Worm (Caenorhabditis elegans): ENCODE measurements around the gene glb-21.

ce11 chrIV:10761344-10761743 is 49.8 kb upstream of the glb-21 start, which contains the start of gene ugt-54:
- no peak for TF ChIP-seq nhr-28 (tag; optimal IDR thresholded peaks at IDR 0.05)
- TF ChIP-seq pha-4 (tag; optimal IDR thresholded peaks at IDR 0.05), result no peak
- no peak for TF ChIP-seq unc-62 (GFP tag; optimal IDR thresholded peaks at IDR 0.05)
- no peak for TF ChIP-seq nhr-25 (tag; optimal IDR thresholded peaks at IDR 0.05)
- TF ChIP-seq ztf-11 (tag; optimal IDR thresholded peaks at IDR 0.05), result no peak
- TF ChIP-seq skn-1 (tag; optimal IDR thresholded peaks at IDR 0.05), result no peak
- no peak for TF ChIP-seq ama-1 (optimal IDR thresholded peaks at IDR 0.05)
- TF ChIP-seq tbx-2 (tag; optimal IDR thresholded peaks at IDR 0.05), result no peak
- no peak for TF ChIP-seq sea-2 (GFP tag; optimal IDR thresholded peaks at IDR 0.05)
- TF ChIP-seq snpc-4 (tag; optimal IDR thresholded peaks at IDR 0.05), result no peak
- no peak for TF ChIP-seq elt-1 (tag; optimal IDR thresholded peaks at IDR 0.05)
